Fruit fly (Drosophila melanogaster): ENCODE measurements around the gene CycK.

DNA sequence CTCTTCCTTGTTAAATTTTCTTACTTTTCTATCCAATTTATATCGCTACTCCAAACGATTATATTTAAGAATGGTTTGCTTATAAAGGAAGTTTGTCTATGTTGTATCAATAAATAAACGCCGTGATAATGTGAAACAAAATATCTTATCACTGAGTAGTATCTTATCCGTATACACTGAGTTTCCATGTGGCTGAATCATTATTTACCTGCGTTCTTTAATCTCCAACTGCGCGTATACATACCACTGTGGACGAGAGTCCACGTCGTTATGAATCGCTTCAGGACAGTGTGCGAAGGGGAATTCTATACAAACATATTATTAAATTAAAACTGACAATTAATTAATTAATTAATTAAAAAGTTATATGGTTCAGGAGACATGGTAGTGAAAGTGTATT is 9.4 kb upstream of the CycK start:
- TF ChIP-seq acj6 (GFP tag; optimal IDR thresholded peaks at IDR 0.05) (no peak), CG10631 (GFP tag; optimal IDR thresholded peaks at IDR 0.05) (no peak), topi (GFP tag; optimal IDR thresholded peaks at IDR 0.05) (no peak), CG4318 (GFP tag; optimal IDR thresholded peaks at IDR 0.05) (no peak), CG31627 (GFP tag; optimal IDR thresholded peaks at IDR 0.05) (no peak)

Data from whole organism, prepupa.